Worm (Caenorhabditis elegans): ENCODE results near the gene F08G2.8.
"Not testable (repeated sequence)": the region's sequence is repeated elsewhere in the genome, so short reads cannot be mapped to it uniquely, and the experiment has no call there.

The F08G2.8 gene

ce11 chrII:13852004-13852403, at the start of gene F08G2.8:
Gene F08G2.8, plus strand, starts transcription at chrII:13852304.
- TF ChIP-seq W03F9.2 (tag; optimal IDR thresholded peaks at IDR 0.05) (no peak), him-1 (tag; optimal IDR thresholded peaks at IDR 0.05) (no peak), dao-5 (tag; optimal IDR thresholded peaks at IDR 0.05) (no peak)

ce11 chrII:13806269-13806668, 45.8 kb upstream of the F08G2.8 start:
- no peak for TF ChIP-seq W03F9.2 (tag; optimal IDR thresholded peaks at IDR 0.05)
- TF ChIP-seq him-1 (tag; optimal IDR thresholded peaks at IDR 0.05), result no peak
- TF ChIP-seq dao-5 (tag; optimal IDR thresholded peaks at IDR 0.05), result no peak

ce11 chrII:13812335-13812734, 39.8 kb upstream of the F08G2.8 start:
- TF ChIP-seq him-1 (tag; optimal IDR thresholded peaks at IDR 0.05) (no peak), W03F9.2 (tag; optimal IDR thresholded peaks at IDR 0.05) (no peak), dao-5 (tag; optimal IDR thresholded peaks at IDR 0.05) (no peak)

ce11 chrII:13813413-13813812, 38.7 kb upstream of the F08G2.8 start:
- TF ChIP-seq W03F9.2 (tag; optimal IDR thresholded peaks at IDR 0.05) (no peak), him-1 (tag; optimal IDR thresholded peaks at IDR 0.05) (no peak), dao-5 (tag; optimal IDR thresholded peaks at IDR 0.05) (no peak)

DNA sequence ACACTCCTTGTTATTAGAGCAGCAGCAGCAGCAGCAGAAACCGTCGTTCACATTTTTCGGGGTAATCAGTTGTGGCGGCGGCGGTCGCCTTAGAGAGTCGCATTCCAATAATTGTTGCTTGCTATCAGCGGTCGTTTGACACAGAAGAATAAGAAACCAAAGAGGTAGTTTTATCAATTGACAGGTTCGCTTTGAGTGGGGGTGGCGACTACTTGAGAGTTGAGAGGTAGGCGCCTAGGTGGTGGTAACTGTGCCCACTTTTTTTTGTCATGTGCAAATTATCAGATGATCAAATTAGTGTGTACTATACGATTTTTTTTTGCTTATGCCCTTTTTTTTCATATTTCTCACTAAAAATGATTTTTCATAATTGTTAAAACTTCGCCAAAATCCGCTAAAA, 38.2 kb upstream of the F08G2.8 start:
- TF ChIP-seq dao-5 (tag; optimal IDR thresholded peaks at IDR 0.05), result no peak
- no peak for TF ChIP-seq W03F9.2 (tag; optimal IDR thresholded peaks at IDR 0.05)
- TF ChIP-seq him-1 (tag; optimal IDR thresholded peaks at IDR 0.05), result no peak

DNA sequence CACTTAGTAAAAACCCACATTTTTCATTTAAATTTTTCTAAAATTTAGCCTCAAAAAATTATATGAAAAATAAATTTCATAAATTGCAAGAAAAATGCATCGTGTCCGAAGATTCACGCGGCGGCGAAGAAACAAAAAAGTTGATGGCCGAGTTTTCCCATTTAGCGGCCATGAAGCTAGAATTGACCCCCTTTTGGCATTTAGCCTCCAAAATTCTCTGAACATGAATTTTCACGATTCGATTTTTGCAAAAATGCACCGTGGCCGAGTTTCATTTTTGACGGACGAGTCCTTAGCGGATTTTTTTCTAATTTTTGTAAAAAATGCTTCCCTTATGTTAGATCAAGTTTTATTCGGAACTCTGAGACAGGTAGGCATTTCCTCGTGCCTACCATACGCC, 36.6 kb upstream of the F08G2.8 start:
- TF ChIP-seq him-1 (tag; optimal IDR thresholded peaks at IDR 0.05) (no peak), W03F9.2 (tag; optimal IDR thresholded peaks at IDR 0.05) (no peak), dao-5 (tag; optimal IDR thresholded peaks at IDR 0.05) (no peak)

- TF ChIP-seq him-1, W03F9.2, dao-5 (tag; optimal IDR thresholded peaks at IDR 0.05): not testable (repeated sequence)
Measured at ce11 chrII:13818043-13818442, 34.1 kb upstream of the F08G2.8 start, which contains the start of gene his-16. Gene his-16, minus strand, starts transcription at chrII:13818143.

ce11 chrII:13828597-13828996, 23.5 kb upstream of the F08G2.8 start, which contains the start of gene his-42:
Gene his-42, minus strand, starts transcription at chrII:13828697.
- TF ChIP-seq him-1 (tag; optimal IDR thresholded peaks at IDR 0.05), result no peak
- no peak for TF ChIP-seq dao-5 (tag; optimal IDR thresholded peaks at IDR 0.05)
- no peak for TF ChIP-seq W03F9.2 (tag; optimal IDR thresholded peaks at IDR 0.05)

DNA sequence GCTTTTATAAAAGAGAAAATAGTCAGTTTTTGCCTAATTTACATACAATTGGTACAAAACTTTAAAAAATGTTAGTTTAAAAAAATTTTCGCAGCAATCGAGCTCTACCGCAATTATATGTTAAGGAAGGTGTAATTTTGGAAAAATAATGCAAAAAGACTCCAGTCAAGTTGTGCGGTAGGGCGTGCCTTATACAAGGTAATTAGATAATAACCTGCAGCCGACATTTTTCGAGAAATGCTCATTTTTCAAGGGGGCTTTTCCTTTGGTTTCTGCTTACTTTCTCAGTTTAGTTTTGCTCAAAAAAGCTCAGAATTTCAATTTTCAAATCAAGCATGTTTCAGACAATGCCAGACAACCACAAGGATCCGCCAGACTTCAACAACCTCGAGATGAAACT, 21.8 kb upstream of the F08G2.8 start, which contains the start of gene F08G2.4:
Gene F08G2.4 (plus strand): TSS at position 348 of the 400 bp plus-strand sequence.
- no peak for TF ChIP-seq dao-5 (tag; optimal IDR thresholded peaks at IDR 0.05)
- no peak for TF ChIP-seq him-1 (tag; optimal IDR thresholded peaks at IDR 0.05)
- no peak for TF ChIP-seq W03F9.2 (tag; optimal IDR thresholded peaks at IDR 0.05)

DNA sequence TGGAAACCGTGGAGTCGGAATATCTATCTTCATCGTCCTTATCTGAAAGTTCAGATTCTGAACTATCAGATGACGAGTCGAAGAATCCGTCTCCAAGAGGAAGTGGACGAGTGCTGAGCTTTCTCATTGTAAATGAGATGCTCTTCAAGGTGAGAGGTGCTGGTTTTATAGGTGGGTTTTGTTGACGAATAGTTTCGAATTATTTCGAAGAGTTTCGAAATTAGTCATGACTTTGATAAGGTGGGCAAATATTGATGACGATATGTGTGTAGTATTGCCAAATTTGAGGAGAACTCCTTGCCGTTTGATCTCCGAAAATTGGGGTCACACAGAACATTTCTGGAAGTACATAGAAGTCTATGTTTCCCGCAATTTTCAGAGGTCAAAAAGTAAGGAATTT, 18.6 kb upstream of the F08G2.8 start, which contains the start of gene F08G2.5:
Gene F08G2.5 (minus strand): TSS at position 127 of the 400 bp plus-strand sequence.
- no peak for TF ChIP-seq dao-5 (tag; optimal IDR thresholded peaks at IDR 0.05)
- no peak for TF ChIP-seq him-1 (tag; optimal IDR thresholded peaks at IDR 0.05)
- no peak for TF ChIP-seq W03F9.2 (tag; optimal IDR thresholded peaks at IDR 0.05)

- TF ChIP-seq dao-5 (tag; optimal IDR thresholded peaks at IDR 0.05), result peak; percentile 63
- peak; percentile 65 for TF ChIP-seq W03F9.2 (tag; optimal IDR thresholded peaks at IDR 0.05)
- peak; percentile 74 for TF ChIP-seq him-1 (tag; optimal IDR thresholded peaks at IDR 0.05)
Measured at ce11 chrII:13834380-13835194, 17.5 kb upstream of the F08G2.8 start.

ce11 chrII:13835724-13836307, 16.3 kb upstream of the F08G2.8 start, which contains the start of gene ins-37:
Gene ins-37, minus strand, starts transcription at chrII:13836107.
- TF ChIP-seq dao-5, him-1, W03F9.2 (tag; optimal IDR thresholded peaks at IDR 0.05): not testable (repeated sequence)

- TF ChIP-seq dao-5 (tag; optimal IDR thresholded peaks at IDR 0.05) (no peak), W03F9.2 (tag; optimal IDR thresholded peaks at IDR 0.05) (no peak), him-1 (tag; optimal IDR thresholded peaks at IDR 0.05) (no peak)
Measured at ce11 chrII:13838403-13838802, 13.7 kb upstream of the F08G2.8 start.

ce11 chrII:13839454-13839853, 12.7 kb upstream of the F08G2.8 start:
- no peak for TF ChIP-seq dao-5 (tag; optimal IDR thresholded peaks at IDR 0.05)
- TF ChIP-seq W03F9.2 (tag; optimal IDR thresholded peaks at IDR 0.05), result no peak
- no peak for TF ChIP-seq him-1 (tag; optimal IDR thresholded peaks at IDR 0.05)

Measured in whole organism, L4/young adult.